Worm (Caenorhabditis elegans): ENCODE data around the gene srh-98.
A peak's percentile ranks its signal among the peaks of the same experiment; 100 is the strongest.

srh-98 gene

DNA sequence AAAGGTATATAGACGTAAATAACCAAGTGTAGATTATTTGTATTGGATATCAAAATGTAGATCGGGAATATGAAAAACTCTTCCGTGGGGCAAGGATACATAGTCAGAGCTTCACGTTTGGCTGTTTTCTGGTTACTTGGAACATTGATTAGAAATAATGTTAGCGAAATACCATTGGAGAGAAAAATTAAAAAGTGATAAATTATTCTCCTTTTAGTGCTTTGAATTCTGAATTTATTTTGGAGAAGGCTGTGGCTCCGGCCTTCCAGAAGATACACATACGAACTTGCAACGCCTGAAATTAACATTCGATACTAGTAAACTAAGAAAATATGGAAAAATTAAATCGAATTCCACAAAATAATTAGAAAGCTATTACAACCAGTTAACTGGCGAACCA is at the start of gene srh-98:
Gene srh-98, minus strand, starts transcription at position 101 of the 400 bp plus-strand sequence.
- TF ChIP-seq ZK546.5 (tag; optimal IDR thresholded peaks at IDR 0.05) (no peak), nfya-1 (tag; optimal IDR thresholded peaks at IDR 0.05; ENCODE audit: insufficient read depth) (no peak), nhr-28 (tag; optimal IDR thresholded peaks at IDR 0.05) (no peak), nhr-67 (tag; optimal IDR thresholded peaks at IDR 0.05) (no peak), lin-15B (tag; optimal IDR thresholded peaks at IDR 0.05) (no peak), nhr-11 (tag; optimal IDR thresholded peaks at IDR 0.05) (no peak), eor-1 (tag; optimal IDR thresholded peaks at IDR 0.05) (no peak), R02D3.7 (tag; optimal IDR thresholded peaks at IDR 0.05) (no peak), ceh-28 (tag; optimal IDR thresholded peaks at IDR 0.05) (no peak), nhr-12 (tag; optimal IDR thresholded peaks at IDR 0.05) (no peak), unc-39 (tag; optimal IDR thresholded peaks at IDR 0.05) (no peak), skn-1 (tag; optimal IDR thresholded peaks at IDR 0.05) (no peak), elt-3 (tag; optimal IDR thresholded peaks at IDR 0.05) (no peak), egl-5 (tag; optimal IDR thresholded peaks at IDR 0.05) (no peak), pqm-1 (tag; optimal IDR thresholded peaks at IDR 0.05) (no peak)

DNA sequence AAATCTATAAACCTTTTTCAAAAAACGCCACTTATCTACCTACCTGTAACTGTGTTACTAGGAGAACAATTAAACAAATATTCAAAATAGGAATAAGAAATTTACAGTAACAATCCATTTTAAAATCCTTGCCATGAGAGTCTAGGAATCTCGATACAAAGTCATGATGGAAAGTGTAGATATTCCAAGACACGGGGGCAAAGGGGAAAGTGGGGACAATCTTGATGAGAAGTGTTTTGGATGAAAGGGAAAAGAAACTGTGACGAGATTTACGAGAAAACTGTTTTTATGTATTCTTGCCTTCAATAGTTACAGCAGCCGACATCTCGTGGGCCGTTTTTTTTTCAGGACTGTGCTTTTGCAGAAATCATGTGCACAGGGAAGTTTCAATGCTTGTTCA is 46.6 kb upstream of the srh-98 start, which contains the start of gene F28G4.2:
Gene F28G4.2, minus strand, starts transcription at position 175 of the 400 bp plus-strand sequence.
- no peak for TF ChIP-seq nhr-25 (tag; optimal IDR thresholded peaks at IDR 0.05)
- no peak for TF ChIP-seq ceh-16 (tag; optimal IDR thresholded peaks at IDR 0.05)
- no peak for TF ChIP-seq daf-12 (tag; optimal IDR thresholded peaks at IDR 0.05)
- no peak for TF ChIP-seq fkh-10 (GFP tag; optimal IDR thresholded peaks at IDR 0.05)
- no peak for TF ChIP-seq lin-15B (tag; optimal IDR thresholded peaks at IDR 0.05)

DNA sequence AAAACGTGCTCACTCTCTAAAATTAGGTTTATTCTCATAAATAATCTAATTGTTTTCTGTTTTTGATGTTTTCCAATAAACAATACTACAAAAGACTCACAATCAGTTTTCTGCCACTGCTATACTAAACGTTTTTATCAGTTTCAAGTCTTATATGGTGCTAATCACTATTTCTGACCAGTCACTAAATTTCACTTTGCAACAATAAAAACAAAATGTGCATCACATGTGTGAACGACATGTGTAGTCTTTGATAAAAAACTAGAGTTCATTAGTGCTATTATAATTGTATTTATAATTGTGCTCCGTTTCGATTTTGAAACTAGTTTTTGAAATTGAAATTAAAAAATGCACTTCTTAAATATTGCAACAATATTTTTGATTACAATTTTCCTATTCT is 42.4 kb upstream of the srh-98 start, which contains the start of gene cyp-37B1:
Gene cyp-37B1, plus strand, starts transcription at position 199 of the 400 bp plus-strand sequence.
- no peak for TF ChIP-seq egl-27 (tag; optimal IDR thresholded peaks at IDR 0.05)
- TF ChIP-seq fkh-2 (tag; optimal IDR thresholded peaks at IDR 0.05): no peak
- no peak for TF ChIP-seq nhr-77 (tag; optimal IDR thresholded peaks at IDR 0.05)
- no peak for TF ChIP-seq nhr-237 (tag; optimal IDR thresholded peaks at IDR 0.05)
- TF ChIP-seq jun-1 (tag; optimal IDR thresholded peaks at IDR 0.05): peak; percentile 10
- no peak for TF ChIP-seq nhr-28 (tag; optimal IDR thresholded peaks at IDR 0.05)
- TF ChIP-seq lin-39 (tag; optimal IDR thresholded peaks at IDR 0.05): no peak
- no peak for TF ChIP-seq unc-62 (GFP tag; optimal IDR thresholded peaks at IDR 0.05)
- peak; percentile 97 for TF ChIP-seq pqm-1 (tag; optimal IDR thresholded peaks at IDR 0.05)
- TF ChIP-seq elt-2 (tag; optimal IDR thresholded peaks at IDR 0.05): peak; percentile 93
- TF ChIP-seq daf-12 (tag; optimal IDR thresholded peaks at IDR 0.05): no peak
- no peak for TF ChIP-seq ceh-82 (tag; optimal IDR thresholded peaks at IDR 0.05)
- no peak for TF ChIP-seq fkh-10 (GFP tag; optimal IDR thresholded peaks at IDR 0.05)
- no peak for TF ChIP-seq lsy-12 (tag; optimal IDR thresholded peaks at IDR 0.05)
- peak; percentile 73 for TF ChIP-seq pha-4 (tag; optimal IDR thresholded peaks at IDR 0.05)

DNA sequence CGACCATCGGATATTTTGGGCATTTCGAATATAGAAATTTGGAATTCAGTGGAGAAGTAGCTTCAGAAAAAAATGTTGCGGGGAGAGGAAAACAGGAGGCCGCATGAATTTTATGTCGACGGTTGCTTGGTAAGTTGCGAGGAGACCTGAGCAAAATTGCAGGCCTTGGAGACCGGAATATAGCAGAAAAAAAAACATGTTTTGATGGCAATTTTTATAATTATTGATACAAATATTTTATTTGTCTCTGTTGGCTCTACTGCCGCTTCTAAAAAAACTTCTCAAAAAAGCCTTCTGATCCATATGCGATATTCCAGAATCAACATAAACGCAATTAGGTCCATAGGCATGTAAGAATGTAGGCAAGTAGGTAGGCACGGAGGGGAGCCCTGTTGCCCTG is 39.8 kb upstream of the srh-98 start, which contains the start of gene pacl-1:
Gene pacl-1, minus strand, starts transcription at position 101 of the 400 bp plus-strand sequence.
- TF ChIP-seq nhr-67 (tag; optimal IDR thresholded peaks at IDR 0.05) (no peak), egl-5 (tag; optimal IDR thresholded peaks at IDR 0.05) (no peak), tbx-2 (tag; optimal IDR thresholded peaks at IDR 0.05) (no peak), ceh-28 (tag; optimal IDR thresholded peaks at IDR 0.05) (no peak), ceh-82 (tag; optimal IDR thresholded peaks at IDR 0.05) (no peak), daf-12 (tag; optimal IDR thresholded peaks at IDR 0.05) (no peak), sea-2 (GFP tag; optimal IDR thresholded peaks at IDR 0.05) (no peak), nhr-11 (tag; optimal IDR thresholded peaks at IDR 0.05) (no peak), elt-2 (tag; optimal IDR thresholded peaks at IDR 0.05) (no peak), fkh-2 (tag; optimal IDR thresholded peaks at IDR 0.05) (no peak), eor-1 (tag; optimal IDR thresholded peaks at IDR 0.05) (no peak), elt-1 (tag; optimal IDR thresholded peaks at IDR 0.05) (no peak)

DNA sequence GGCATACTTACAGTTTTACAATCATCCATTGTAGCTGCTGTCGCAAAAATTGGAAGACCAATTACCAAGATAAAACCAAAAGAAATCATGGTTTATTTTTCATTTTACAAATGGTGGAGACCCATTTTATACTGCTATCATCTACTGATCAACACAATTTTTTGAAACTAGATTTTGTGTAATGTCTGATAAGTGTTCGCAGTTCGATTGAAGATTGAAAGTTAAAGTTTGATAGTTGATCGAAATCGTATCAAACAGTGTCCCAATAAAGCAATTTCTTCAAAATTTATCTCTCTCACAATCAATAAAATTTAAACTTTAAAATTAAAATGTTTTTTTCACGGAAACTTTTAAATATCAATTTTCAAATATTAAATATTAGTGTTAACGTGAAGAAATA is 35.6 kb upstream of the srh-98 start, which contains the start of gene T13F3.6:
Gene T13F3.6, minus strand, starts transcription at position 101 of the 400 bp plus-strand sequence.
- TF ChIP-seq hmg-11 (tag; optimal IDR thresholded peaks at IDR 0.05) (no peak), lsy-12 (tag; optimal IDR thresholded peaks at IDR 0.05) (no peak), ztf-11 (tag; optimal IDR thresholded peaks at IDR 0.05) (no peak), egl-5 (tag; optimal IDR thresholded peaks at IDR 0.05) (no peak), pqm-1 (tag; optimal IDR thresholded peaks at IDR 0.05) (no peak), pha-4 (tag; optimal IDR thresholded peaks at IDR 0.05) (no peak), nhr-76 (tag; optimal IDR thresholded peaks at IDR 0.05) (no peak), ama-1 (optimal IDR thresholded peaks at IDR 0.05) (no peak), nhr-77 (tag; optimal IDR thresholded peaks at IDR 0.05) (no peak)

Data from whole organism, L3 larva.